Worm (Caenorhabditis elegans): ENCODE results near the gene C01G10.15.
"Not testable (repeated sequence)": the region's sequence is repeated elsewhere in the genome, so short reads cannot be mapped to it uniquely, and the experiment has no call there.

Gene C01G10.15

DNA sequence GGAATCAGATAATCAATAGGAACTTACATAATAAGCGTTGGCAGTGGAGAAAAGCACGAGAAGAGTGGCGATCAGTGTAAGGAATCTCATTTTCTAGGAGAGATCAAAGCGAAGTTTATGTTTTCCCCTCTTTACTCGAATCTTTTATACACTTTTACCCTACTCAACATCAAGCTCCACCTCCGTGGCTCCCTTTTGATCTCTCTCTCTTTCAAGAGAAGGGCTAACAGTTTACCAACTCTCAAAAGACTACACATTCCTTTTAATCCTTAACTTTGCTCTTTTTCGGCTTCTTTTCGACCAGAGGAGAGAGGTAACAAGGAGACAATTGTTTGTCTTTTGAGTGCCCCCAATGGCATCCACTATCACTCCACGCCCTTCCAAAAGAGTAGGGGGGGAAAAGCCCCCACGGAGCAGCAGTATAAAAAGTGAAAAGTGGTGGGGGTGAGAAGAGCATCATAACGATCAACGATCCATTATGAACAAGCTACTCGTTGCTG is at the start of gene C01G10.15, which contains the start of gene C01G10.6:
Gene C01G10.15 (minus strand): TSS at position 101 of the 500 bp plus-strand sequence.
Gene C01G10.6 (plus strand): TSS at position 450 of the 500 bp plus-strand sequence.
- no peak for TF ChIP-seq ztf-23 (GFP tag; IDR thresholded peaks at IDR 0.05)
- no peak for TF ChIP-seq ztf-29 (GFP tag; IDR thresholded peaks at IDR 0.05)
- no peak for TF ChIP-seq ref-1 (GFP tag; conservative IDR thresholded peaks at IDR 0.05)
- TF ChIP-seq cog-1 (tag; optimal IDR thresholded peaks at IDR 0.05): no peak
- TF ChIP-seq tab-1 (GFP tag; IDR thresholded peaks at IDR 0.05): no peak
- no peak for TF ChIP-seq med-1 (GFP tag; optimal IDR thresholded peaks at IDR 0.05; ENCODE audit: insufficient read depth)
- no peak for TF ChIP-seq klf-2 (GFP tag; conservative IDR thresholded peaks at IDR 0.05)
- TF ChIP-seq T22C8.4 (GFP tag; IDR thresholded peaks at IDR 0.05): no peak
- TF ChIP-seq flt-1 (GFP tag; IDR thresholded peaks at IDR 0.05): no peak

DNA sequence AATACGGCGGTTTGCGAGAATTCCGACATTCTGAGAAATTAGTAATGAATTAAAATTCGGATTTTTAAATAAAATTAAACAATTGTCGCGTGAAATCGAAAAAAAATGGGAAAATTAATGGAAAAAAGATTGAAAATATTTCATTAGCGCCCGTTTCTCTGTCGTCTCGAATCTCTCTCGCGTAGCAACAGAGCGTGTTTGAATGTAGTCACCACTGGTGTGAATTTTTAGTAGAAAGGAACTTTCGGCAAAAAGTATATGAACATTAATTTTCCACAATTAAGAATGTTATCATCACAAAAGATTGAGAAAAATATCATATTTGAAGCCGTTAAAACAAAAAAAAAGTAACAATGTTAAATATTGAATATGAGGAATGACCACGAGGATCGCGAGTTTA is 49.7 kb upstream of the C01G10.15 start, which contains the start of gene aipl-1:
Gene aipl-1 (minus strand): TSS at position 30 of the 400 bp plus-strand sequence.
- peak; percentile 1 for TF ChIP-seq cog-1 (tag; optimal IDR thresholded peaks at IDR 0.05)
- 0 out of 2 replicates have a peak, but pooled peaks have one; percentile 37 for TF ChIP-seq ztf-23 (GFP tag; IDR thresholded peaks at IDR 0.05)
- no peak for TF ChIP-seq T22C8.4 (GFP tag; IDR thresholded peaks at IDR 0.05)

ce11 chrV:15133812-15134211 is 46.7 kb upstream of the C01G10.15 start:
- TF ChIP-seq ztf-29 (GFP tag; IDR thresholded peaks at IDR 0.05): no peak
- no peak for TF ChIP-seq flt-1 (GFP tag; IDR thresholded peaks at IDR 0.05)
- no peak for TF ChIP-seq T22C8.4 (GFP tag; IDR thresholded peaks at IDR 0.05)
- no peak for TF ChIP-seq med-1 (GFP tag; optimal IDR thresholded peaks at IDR 0.05; ENCODE audit: insufficient read depth)
- TF ChIP-seq tab-1 (GFP tag; IDR thresholded peaks at IDR 0.05): no peak
- TF ChIP-seq cog-1 (tag; optimal IDR thresholded peaks at IDR 0.05): no peak
- TF ChIP-seq ztf-23 (GFP tag; IDR thresholded peaks at IDR 0.05): no peak
- no peak for TF ChIP-seq klf-2 (GFP tag; conservative IDR thresholded peaks at IDR 0.05)
- no peak for TF ChIP-seq ref-1 (GFP tag; conservative IDR thresholded peaks at IDR 0.05)

- TF ChIP-seq cog-1 (tag; optimal IDR thresholded peaks at IDR 0.05) (no peak), med-1 (GFP tag; optimal IDR thresholded peaks at IDR 0.05; ENCODE audit: insufficient read depth) (no peak), flt-1 (GFP tag; IDR thresholded peaks at IDR 0.05) (no peak), ztf-29 (GFP tag; IDR thresholded peaks at IDR 0.05) (no peak), tab-1 (GFP tag; IDR thresholded peaks at IDR 0.05) (no peak), ztf-23 (GFP tag; IDR thresholded peaks at IDR 0.05) (no peak), ref-1 (GFP tag; conservative IDR thresholded peaks at IDR 0.05) (no peak), klf-2 (GFP tag; conservative IDR thresholded peaks at IDR 0.05) (no peak), T22C8.4 (GFP tag; IDR thresholded peaks at IDR 0.05) (no peak)
Measured at ce11 chrV:15132423-15132822, 45.3 kb upstream of the C01G10.15 start, which contains the start of gene str-171. Gene str-171 (minus strand): TSS chrV:15132523.

- TF ChIP-seq cog-1 (tag; optimal IDR thresholded peaks at IDR 0.05) (no peak), ref-1 (GFP tag; conservative IDR thresholded peaks at IDR 0.05) (no peak), T22C8.4 (GFP tag; IDR thresholded peaks at IDR 0.05) (no peak), flt-1 (GFP tag; IDR thresholded peaks at IDR 0.05) (no peak), klf-2 (GFP tag; conservative IDR thresholded peaks at IDR 0.05) (no peak), ztf-23 (GFP tag; IDR thresholded peaks at IDR 0.05) (no peak), med-1 (GFP tag; optimal IDR thresholded peaks at IDR 0.05; ENCODE audit: insufficient read depth) (no peak), ztf-29 (GFP tag; IDR thresholded peaks at IDR 0.05) (no peak), tab-1 (GFP tag; IDR thresholded peaks at IDR 0.05) (no peak)
Measured at ce11 chrV:15127955-15128354, 40.8 kb upstream of the C01G10.15 start, which contains the start of gene srr-7. Gene srr-7 (plus strand): TSS chrV:15128255.

ce11 chrV:15127413-15127812 is 40.3 kb upstream of the C01G10.15 start, which contains the start of gene srj-27:
Gene srj-27 (minus strand): TSS chrV:15127513.
- no peak for TF ChIP-seq klf-2 (GFP tag; conservative IDR thresholded peaks at IDR 0.05)
- TF ChIP-seq med-1 (GFP tag; optimal IDR thresholded peaks at IDR 0.05; ENCODE audit: insufficient read depth): no peak
- no peak for TF ChIP-seq cog-1 (tag; optimal IDR thresholded peaks at IDR 0.05)
- no peak for TF ChIP-seq tab-1 (GFP tag; IDR thresholded peaks at IDR 0.05)
- no peak for TF ChIP-seq ztf-23 (GFP tag; IDR thresholded peaks at IDR 0.05)
- no peak for TF ChIP-seq ref-1 (GFP tag; conservative IDR thresholded peaks at IDR 0.05)
- no peak for TF ChIP-seq ztf-29 (GFP tag; IDR thresholded peaks at IDR 0.05)
- TF ChIP-seq flt-1 (GFP tag; IDR thresholded peaks at IDR 0.05): no peak
- TF ChIP-seq T22C8.4 (GFP tag; IDR thresholded peaks at IDR 0.05): no peak

DNA sequence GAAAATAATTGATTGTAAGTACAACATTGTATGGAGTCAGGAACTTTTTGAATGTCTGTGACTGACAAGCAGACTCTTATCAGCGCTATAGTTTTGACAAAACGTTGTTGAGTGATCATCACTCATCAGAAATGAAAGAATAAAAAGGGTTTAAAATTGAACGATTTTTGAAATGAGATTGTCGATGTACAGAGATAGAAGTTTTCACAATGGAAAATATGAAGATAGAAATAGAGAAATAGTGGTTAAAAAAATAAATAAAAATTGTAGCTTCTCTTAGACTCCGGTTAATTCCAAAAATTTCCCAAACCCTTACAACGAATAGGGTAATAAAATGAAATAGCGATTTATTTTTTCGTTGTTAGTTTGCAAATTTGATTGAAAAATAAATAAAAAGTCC is 38.1 kb upstream of the C01G10.15 start, which contains the start of gene ugt-30:
Gene ugt-30 (minus strand): TSS at position 101 of the 400 bp plus-strand sequence.
- not testable (repeated sequence) for TF ChIP-seq T22C8.4 (GFP tag; IDR thresholded peaks at IDR 0.05); tab-1 (GFP tag; IDR thresholded peaks at IDR 0.05); cog-1 (tag; optimal IDR thresholded peaks at IDR 0.05)

- TF ChIP-seq klf-2 (GFP tag; conservative IDR thresholded peaks at IDR 0.05): no peak
- TF ChIP-seq ztf-23 (GFP tag; IDR thresholded peaks at IDR 0.05): no peak
- no peak for TF ChIP-seq tab-1 (GFP tag; IDR thresholded peaks at IDR 0.05)
- no peak for TF ChIP-seq T22C8.4 (GFP tag; IDR thresholded peaks at IDR 0.05)
Measured at ce11 chrV:15119517-15119916, 32.4 kb upstream of the C01G10.15 start, which contains the start of gene flor-1. Gene flor-1 (minus strand): TSS chrV:15119617.

- TF ChIP-seq flt-1 (GFP tag; IDR thresholded peaks at IDR 0.05); cog-1 (tag; optimal IDR thresholded peaks at IDR 0.05); tab-1 (GFP tag; IDR thresholded peaks at IDR 0.05): not testable (repeated sequence)
Measured at ce11 chrV:15115968-15116367, 28.9 kb upstream of the C01G10.15 start, which contains the start of gene T01G5.8. Gene T01G5.8 (plus strand): TSS chrV:15116268.

DNA sequence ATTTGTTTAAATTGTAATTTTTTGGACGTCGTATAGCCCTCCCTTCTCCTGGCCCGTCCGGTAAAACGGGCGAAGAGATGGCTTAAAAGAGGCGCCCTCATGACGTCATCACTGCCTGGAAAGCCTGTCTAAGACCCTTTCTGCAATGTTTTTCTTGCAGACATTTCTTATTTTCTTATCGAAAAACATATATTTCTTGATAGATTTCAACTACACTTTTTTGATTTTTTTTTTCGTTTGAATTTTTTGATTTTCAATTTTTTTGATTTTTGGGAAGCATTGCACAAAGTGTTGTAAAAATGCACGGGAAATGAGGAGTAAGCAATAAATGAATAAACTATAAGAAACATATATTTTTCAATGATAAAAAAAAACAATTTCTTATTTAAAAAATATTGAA is 26.9 kb upstream of the C01G10.15 start, which contains the start of gene T01G5.6:
Gene T01G5.6 (minus strand): TSS at position 101 of the 400 bp plus-strand sequence.
- TF ChIP-seq flt-1 (GFP tag; IDR thresholded peaks at IDR 0.05) (no peak), ref-1 (GFP tag; conservative IDR thresholded peaks at IDR 0.05) (no peak), T22C8.4 (GFP tag; IDR thresholded peaks at IDR 0.05) (no peak), klf-2 (GFP tag; conservative IDR thresholded peaks at IDR 0.05) (no peak), ztf-29 (GFP tag; IDR thresholded peaks at IDR 0.05) (no peak), tab-1 (GFP tag; IDR thresholded peaks at IDR 0.05) (no peak), ztf-23 (GFP tag; IDR thresholded peaks at IDR 0.05) (no peak), med-1 (GFP tag; optimal IDR thresholded peaks at IDR 0.05; ENCODE audit: insufficient read depth) (no peak), cog-1 (tag; optimal IDR thresholded peaks at IDR 0.05) (no peak)
